Fruit fly (Drosophila melanogaster): ENCODE data around the gene ea.

dm6 chr3R:15289828-15290641 lies 38.5 kb upstream of the ea start:
- no peak for TF ChIP-seq tj (GFP tag; optimal IDR thresholded peaks at IDR 0.05)
- peak; percentile 98 for TF ChIP-seq ovo (GFP tag; optimal IDR thresholded peaks at IDR 0.05)
